Fruit fly (Drosophila melanogaster) whole organism, embryonic: Measurements from ENCODE around the gene RpLP1.

Source experiments
- Atf3 ChIP-seq: fragments of 200-800 bp; sonication (Bioruptor generic); optimal IDR thresholded peaks from 3 replicates; lab custom pipeline; 2016; ENCODE audit warnings: missing biosample characterization, missing genetic modification characterization
- Atf6 ChIP-seq: fragments of 200-800 bp; sonication (Bioruptor generic); IDR thresholded peaks from 2 replicates; pipeline ENCODE4 v1.3.6; 2022; ENCODE audit warnings: missing biosample characterization, missing genetic modification characterization
- B-H1 ChIP-seq: fragments of 200-800 bp; sonication (Bioruptor generic); IDR thresholded peaks from 3 replicates; pipeline ENCODE4 v1.3.6; 2022; ENCODE audit warnings: missing biosample characterization, missing genetic modification characterization
- CG1024 ChIP-seq: fragments of 200-800 bp; sonication (Bioruptor generic); IDR thresholded peaks from 2 replicates; pipeline ENCODE4 v1.3.6; 2022; ENCODE audit warnings: missing biosample characterization, missing genetic modification characterization
- CG10366 ChIP-seq: fragments of 200-800 bp; sonication (Bioruptor generic); IDR thresholded peaks from 2 replicates; pipeline ENCODE4 v1.3.6; 2022; ENCODE audit warnings: missing biosample characterization, missing genetic modification characterization
- CG11247 ChIP-seq: fragments of 200-800 bp; sonication (Bioruptor generic); IDR thresholded peaks from 2 replicates; pipeline ENCODE4 v1.3.6; 2022; ENCODE audit warnings: missing biosample characterization, missing genetic modification characterization
- CG12236 ChIP-seq: fragments of 200-800 bp; sonication (Bioruptor generic); optimal IDR thresholded peaks from 2 replicates; lab custom pipeline; 2016; ENCODE audit warnings: missing biosample characterization, missing genetic modification characterization
- CG13894 ChIP-seq: fragments of 200-800 bp; sonication (Bioruptor generic); optimal IDR thresholded peaks from 3 replicates; lab custom pipeline; 2018; ENCODE audit warnings: missing biosample characterization, mild to moderate bottlenecking, missing genetic modification characterization, moderate library complexity
- CG17361 ChIP-seq: fragments of 200-800 bp; sonication (Bioruptor generic); IDR thresholded peaks from 3 replicates; pipeline ENCODE4 v1.3.6; 2022; ENCODE audit warnings: missing biosample characterization, missing genetic modification characterization
- CG17385 ChIP-seq: fragments of 200-800 bp; sonication (Bioruptor generic); optimal IDR thresholded peaks from 3 replicates; lab custom pipeline; 2018; ENCODE audit warnings: missing biosample characterization, mild to moderate bottlenecking, missing genetic modification characterization
- CG2202 ChIP-seq: fragments of 200-800 bp; sonication (Bioruptor generic); optimal IDR thresholded peaks from 2 replicates; lab custom pipeline; 2018; ENCODE audit warnings: missing biosample characterization, mild to moderate bottlenecking, missing genetic modification characterization
- CG2712 ChIP-seq: fragments of 200-800 bp; optimal IDR thresholded peaks from 3 replicates; lab custom pipeline; 2019; ENCODE audit warnings: missing biosample characterization, mild to moderate bottlenecking, missing genetic modification characterization, moderate library complexity
- CG33213 ChIP-seq: fragments of 200-800 bp; sonication (Bioruptor generic); optimal IDR thresholded peaks from 3 replicates; lab custom pipeline; 2016; ENCODE audit warnings: missing biosample characterization, missing genetic modification characterization
- CG34422 ChIP-seq: fragments of 200-800 bp; sonication (Bioruptor generic); IDR thresholded peaks from 3 replicates; pipeline ENCODE4 v1.3.6; 2022; ENCODE audit warnings: missing biosample characterization, missing genetic modification characterization
- CG5245 ChIP-seq: fragments of 200-800 bp; sonication (Bioruptor generic); optimal IDR thresholded peaks from 3 replicates; lab custom pipeline; 2016; ENCODE audit warnings: missing biosample characterization, missing genetic modification characterization
- CG8089 ChIP-seq: fragments of 200-800 bp; sonication (Bioruptor generic); optimal IDR thresholded peaks from 3 replicates; lab custom pipeline; 2016; ENCODE audit warnings: missing biosample characterization, missing genetic modification characterization
- Deaf1 ChIP-seq: fragments of 200-800 bp; optimal IDR thresholded peaks from 3 replicates; lab custom pipeline; 2019; ENCODE audit warnings: missing biosample characterization, mild to moderate bottlenecking, missing genetic modification characterization, moderate library complexity
- Dll ChIP-seq: fragments of 200-800 bp; sonication (Bioruptor generic); IDR thresholded peaks from 4 replicates; pipeline ENCODE4 v1.3.6; 2022; ENCODE audit warnings: missing biosample characterization, missing genetic modification characterization; ENCODE audit not compliant: partially characterized antibody
- HLH54F ChIP-seq: fragments of 200-800 bp; sonication (Bioruptor generic); optimal IDR thresholded peaks from 3 replicates; lab custom pipeline; 2016; ENCODE audit warnings: missing biosample characterization, missing genetic modification characterization
- Hmr ChIP-seq: fragments of 200-800 bp; sonication (Bioruptor generic); optimal IDR thresholded peaks from 3 replicates; lab custom pipeline; 2017; ENCODE audit warnings: mild to moderate bottlenecking, missing biosample characterization, missing genetic modification reagents, missing genetic modification characterization
- Optix ChIP-seq: fragments of 200-800 bp; sonication (Bioruptor generic); IDR thresholded peaks from 3 replicates; pipeline ENCODE4 v1.3.6; 2022; ENCODE audit warnings: missing biosample characterization, missing genetic modification characterization
- Pdp1 ChIP-seq, 2 experiments: fragments of 200-800 bp; sonication (Bioruptor generic); optimal IDR thresholded peaks; 3 replicates each; lab custom pipeline; 2016; ENCODE audit warnings: missing biosample characterization in 2 of 2, missing genetic modification characterization in 2 of 2, mild to moderate bottlenecking in 1 of 2, moderate library complexity in 1 of 2
- ac ChIP-seq: fragments of 200-800 bp; sonication (Bioruptor generic); optimal IDR thresholded peaks from 3 replicates; lab custom pipeline; 2017; ENCODE audit warnings: missing biosample characterization, mild to moderate bottlenecking, missing genetic modification characterization
- aop ChIP-seq: fragments of 200-800 bp; sonication (Bioruptor generic); IDR thresholded peaks from 2 replicates; pipeline ENCODE4 v1.3.6; 2022; ENCODE audit warnings: missing biosample characterization, missing genetic modification characterization
- ap ChIP-seq: fragments of 200-800 bp; sonication (Bioruptor generic); IDR thresholded peaks from 2 replicates; pipeline ENCODE4 v1.3.6; 2022; ENCODE audit warnings: missing biosample characterization, missing genetic modification characterization
- bowl ChIP-seq: fragments of 200-800 bp; sonication (Bioruptor generic); IDR thresholded peaks from 2 replicates; pipeline ENCODE4 v1.3.6; 2022; ENCODE audit warnings: missing biosample characterization, missing genetic modification characterization
- br ChIP-seq: fragments of >200 bp; optimal IDR thresholded peaks from 2 replicates; lab custom pipeline; 2017
- bsh ChIP-seq, 2 experiments: fragments of 200-800 bp; sonication (Bioruptor generic); optimal IDR thresholded peaks; 2 replicates each; lab custom pipeline; 2017 to 2018; ENCODE audit warnings: mild to moderate bottlenecking in 2 of 2, missing biosample characterization in 2 of 2, missing genetic modification characterization in 2 of 2, moderate library complexity in 1 of 2
- btn ChIP-seq: fragments of 200-800 bp; sonication (Bioruptor generic); optimal IDR thresholded peaks from 2 replicates; lab custom pipeline; 2016; ENCODE audit warnings: missing biosample characterization, missing genetic modification characterization
- cad ChIP-seq: fragments of >200 bp; optimal IDR thresholded peaks from 2 replicates; lab custom pipeline; 2017; ENCODE audit warnings: missing biosample characterization, missing genetic modification characterization
- crol ChIP-seq: fragments of 200-800 bp; sonication (Bioruptor generic); IDR thresholded peaks from 2 replicates; pipeline ENCODE4 v1.3.6; 2022; ENCODE audit warnings: missing biosample characterization, missing genetic modification characterization
- da ChIP-seq: fragments of 200-800 bp; sonication (Bioruptor generic); optimal IDR thresholded peaks from 2 replicates; lab custom pipeline; 2016; ENCODE audit warnings: missing biosample characterization, missing genetic modification characterization
- danr ChIP-seq: fragments of 200-800 bp; sonication (Bioruptor generic); IDR thresholded peaks from 2 replicates; pipeline ENCODE4 v1.3.6; 2022; ENCODE audit warnings: missing biosample characterization, missing genetic modification characterization
- disco-r ChIP-seq: fragments of 200-800 bp; sonication (Bioruptor generic); optimal IDR thresholded peaks from 2 replicates; lab custom pipeline; 2016; ENCODE audit warnings: missing biosample characterization, missing genetic modification characterization
- ems ChIP-seq: fragments of 200-800 bp; sonication (Bioruptor generic); optimal IDR thresholded peaks from 3 replicates; lab custom pipeline; 2016; ENCODE audit warnings: missing biosample characterization, missing genetic modification characterization
- gsb-n ChIP-seq: fragments of 200-800 bp; sonication (Bioruptor generic); optimal IDR thresholded peaks from 3 replicates; lab custom pipeline; 2018; ENCODE audit warnings: missing biosample characterization, mild to moderate bottlenecking, missing genetic modification characterization
- jumu ChIP-seq: fragments of 200-800 bp; sonication (Bioruptor generic); optimal IDR thresholded peaks from 3 replicates; lab custom pipeline; 2016; ENCODE audit warnings: missing biosample characterization, missing genetic modification characterization
- ken ChIP-seq: fragments of 200-800 bp; sonication (Bioruptor generic); IDR thresholded peaks from 3 replicates; pipeline ENCODE4 v1.3.6; 2022; ENCODE audit warnings: missing biosample characterization, missing genetic modification characterization
- kni ChIP-seq: fragments of 200-800 bp; sonication (Bioruptor generic); optimal IDR thresholded peaks from 3 replicates; lab custom pipeline; 2017; ENCODE audit warnings: mild to moderate bottlenecking, missing biosample characterization, missing genetic modification reagents, missing genetic modification characterization
- knrl ChIP-seq: fragments of 200-800 bp; sonication (Bioruptor generic); IDR thresholded peaks from 3 replicates; pipeline ENCODE4 v1.3.6; 2022; ENCODE audit warnings: missing biosample characterization, missing genetic modification characterization; ENCODE audit not compliant: partially characterized antibody
- nmo ChIP-seq: fragments of 200-800 bp; sonication (Bioruptor generic); optimal IDR thresholded peaks from 2 replicates; lab custom pipeline; 2018; ENCODE audit warnings: missing biosample characterization, mild to moderate bottlenecking, missing genetic modification characterization, moderate library complexity
- pros ChIP-seq: fragments of 200-800 bp; sonication (Bioruptor generic); optimal IDR thresholded peaks from 3 replicates; lab custom pipeline; 2019; ENCODE audit warnings: missing biosample characterization, mild to moderate bottlenecking, missing genetic modification characterization, moderate library complexity
- psq ChIP-seq: fragments of 200-800 bp; sonication (Bioruptor generic); optimal IDR thresholded peaks from 2 replicates; lab custom pipeline; 2017; ENCODE audit warnings: missing biosample characterization, missing genetic modification characterization
- run ChIP-seq: fragments of 200-800 bp; sonication (Bioruptor generic); optimal IDR thresholded peaks from 3 replicates; lab custom pipeline; 2018; ENCODE audit warnings: missing biosample characterization, mild to moderate bottlenecking, missing genetic modification characterization
- sd ChIP-seq: fragments of 200-800 bp; sonication (Bioruptor generic); optimal IDR thresholded peaks from 3 replicates; lab custom pipeline; 2018; ENCODE audit warnings: missing biosample characterization, mild to moderate bottlenecking, missing genetic modification characterization, moderate library complexity
- sisA ChIP-seq: fragments of 200-800 bp; sonication (Bioruptor generic); IDR thresholded peaks from 2 replicates; pipeline ENCODE4 v1.3.6; 2022; ENCODE audit warnings: missing biosample characterization, missing genetic modification characterization
- sqz ChIP-seq: fragments of 200-800 bp; sonication (Bioruptor generic); optimal IDR thresholded peaks from 3 replicates; lab custom pipeline; 2018; ENCODE audit warnings: missing biosample characterization, mild to moderate bottlenecking, missing genetic modification characterization
- ssp ChIP-seq: fragments of 200-800 bp; sonication (Bioruptor generic); IDR thresholded peaks from 2 replicates; pipeline ENCODE4 v1.3.6; 2022; ENCODE audit warnings: missing biosample characterization, missing genetic modification characterization
- tio ChIP-seq: fragments of 200-800 bp; sonication (Bioruptor generic); optimal IDR thresholded peaks from 2 replicates; lab custom pipeline; 2017; ENCODE audit warnings: missing biosample characterization, missing genetic modification characterization, inconsistent platforms
- vfl ChIP-seq: fragments of 200-800 bp; sonication (Bioruptor generic); optimal IDR thresholded peaks from 2 replicates; lab custom pipeline; 2016; ENCODE audit warnings: missing biosample characterization, missing genetic modification characterization
- wor ChIP-seq: fragments of 200-800 bp; sonication (Bioruptor generic); IDR thresholded peaks from 2 replicates; pipeline ENCODE4 v1.3.6; 2022; ENCODE audit warnings: missing biosample characterization, missing genetic modification characterization

The RpLP1 gene

DNA sequence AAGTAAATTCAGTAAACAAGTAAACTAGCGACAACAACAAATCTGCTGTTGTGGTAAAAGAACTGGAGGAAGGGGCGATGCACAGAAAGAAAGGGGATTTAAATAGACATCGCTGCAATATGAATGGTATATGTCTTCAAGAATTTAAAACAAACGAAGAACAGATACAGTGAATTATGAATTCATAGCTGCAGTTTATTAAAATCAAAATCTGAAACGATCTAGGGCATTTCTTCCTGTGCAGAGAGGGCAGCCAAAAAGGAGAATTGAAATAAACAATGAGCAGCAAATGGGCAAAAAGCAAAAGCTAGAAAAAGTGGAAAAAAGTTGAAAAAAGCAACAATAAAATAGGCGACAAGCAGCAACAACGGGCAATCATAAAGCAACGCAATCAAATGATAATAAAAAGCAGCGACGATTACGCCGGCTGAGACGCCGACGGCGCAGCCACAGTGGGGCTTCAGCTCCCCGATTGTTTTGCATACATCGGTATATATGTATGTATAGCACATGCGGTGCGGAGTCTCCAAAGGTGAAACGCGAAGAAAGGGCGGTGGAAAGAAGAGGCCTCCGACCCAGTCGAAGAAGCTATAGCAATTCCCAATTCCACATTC is 49.1 kb downstream of the RpLP1 start (continued):
- no peak for TF ChIP-seq CG2202 (tag; lab: Kevin White, UChicago)
- TF ChIP-seq cad (GFP tag; lab: Kevin White, UChicago) = no peak
- peak; percentile 65 to 79 for TF ChIP-seq bsh (GFP tag; optimal IDR thresholded peaks at IDR 0.05; lab: Kevin White, UChicago)
- peak; percentile 78 for TF ChIP-seq Atf6 (GFP tag; lab: Robert Waterston, UW)
- peak; percentile 55 for TF ChIP-seq tio (GFP tag; lab: Kevin White, UChicago)
- no peak for TF ChIP-seq da
- TF ChIP-seq B-H1 (GFP tag; lab: Robert Waterston, UW) = peak; percentile 66; the same call in 2 of the 3 replicates
- TF ChIP-seq sqz (GFP tag; lab: Kevin White, UChicago) = peak; percentile 45
- peak; percentile 72 for TF ChIP-seq Optix (GFP tag; lab: Robert Waterston, UW)
- TF ChIP-seq ac (GFP tag; lab: Kevin White, UChicago) = no peak
- TF ChIP-seq ap (GFP tag; lab: Robert Waterston, UW) = peak; percentile 73
- TF ChIP-seq crol (GFP tag; lab: Robert Waterston, UW) = 0 out of 2 replicates have a peak, but pooled peaks have one; percentile 12
- peak; percentile 47 for TF ChIP-seq vfl
- peak; percentile 17 for TF ChIP-seq Deaf1 (tag; lab: Kevin White, UChicago)
- peak; percentile 54; the same call in 1 of the 3 replicates for TF ChIP-seq ken (GFP tag; lab: Robert Waterston, UW)
- no peak for TF ChIP-seq Dll (GFP tag; lab: Robert Waterston, UW)
- peak; percentile 62 for TF ChIP-seq CG8089 (GFP tag; lab: Kevin White, UChicago)
- peak; percentile 8 for TF ChIP-seq CG13894 (tag; lab: Kevin White, UChicago)
- peak; percentile 50; the same call in 1 of the 2 replicates for TF ChIP-seq danr (GFP tag; lab: Robert Waterston, UW)
- peak; percentile 75 for TF ChIP-seq CG5245 (GFP tag; lab: Kevin White, UChicago)
- TF ChIP-seq run (tag; lab: Kevin White, UChicago) = peak; percentile 54
- peak; percentile 89 for TF ChIP-seq pros
- TF ChIP-seq Atf3 (GFP tag; lab: Kevin White, UChicago) = peak; percentile 47
- TF ChIP-seq btn (GFP tag; lab: Kevin White, UChicago) = peak; percentile 41
- TF ChIP-seq HLH54F (GFP tag; lab: Kevin White, UChicago) = peak; percentile 78
- TF ChIP-seq CG1024 (GFP tag; lab: Robert Waterston, UW) = no peak
- peak; percentile 60 for TF ChIP-seq gsb-n (tag; lab: Kevin White, UChicago)
- TF ChIP-seq aop (GFP tag; lab: Robert Waterston, UW) = peak; percentile 37; the same call in 1 of the 2 replicates
- TF ChIP-seq CG12236 (GFP tag; lab: Kevin White, UChicago) = peak; percentile 69
- TF ChIP-seq CG33213 (GFP tag; lab: Kevin White, UChicago) = peak; percentile 52
- peak; percentile 67 to 69 for TF ChIP-seq Pdp1 (GFP tag; optimal IDR thresholded peaks at IDR 0.05; lab: Kevin White, UChicago)
- TF ChIP-seq CG11247 (GFP tag; lab: Robert Waterston, UW) = no peak
- no peak for TF ChIP-seq disco-r (GFP tag; lab: Kevin White, UChicago)
- TF ChIP-seq wor (GFP tag; lab: Robert Waterston, UW) = peak; percentile 64
- peak; percentile 81 for TF ChIP-seq CG2712 (tag; lab: Kevin White, UChicago)
- TF ChIP-seq CG17361 (GFP tag; lab: Robert Waterston, UW) = peak; percentile 73
- peak; percentile 68 for TF ChIP-seq CG17385 (GFP tag; lab: Kevin White, UChicago)
- peak; percentile 63 for TF ChIP-seq kni (GFP tag; lab: Kevin White, UChicago)
- TF ChIP-seq psq (GFP tag; lab: Kevin White, UChicago) = peak; percentile 54
- peak; percentile 69 for TF ChIP-seq jumu (GFP tag; lab: Kevin White, UChicago)
- no peak for TF ChIP-seq knrl (GFP tag; lab: Robert Waterston, UW)
- TF ChIP-seq CG10366 = peak; percentile 66
- peak; percentile 30 for TF ChIP-seq sd (tag; lab: Kevin White, UChicago)
- TF ChIP-seq nmo (GFP tag; lab: Kevin White, UChicago) = peak; percentile 79
- peak; percentile 87 for TF ChIP-seq sisA
- peak; percentile 77 for TF ChIP-seq Hmr (GFP tag; lab: Kevin White, UChicago)
- peak; percentile 59; the same call in 1 of the 3 replicates for TF ChIP-seq CG34422 (GFP tag; lab: Robert Waterston, UW)
- TF ChIP-seq bowl (GFP tag; lab: Robert Waterston, UW) = peak; percentile 40; the same call in 1 of the 2 replicates
- TF ChIP-seq ssp (GFP tag; lab: Robert Waterston, UW) = peak; percentile 46; the same call in 1 of the 2 replicates
- peak; percentile 67 for TF ChIP-seq ems
- TF ChIP-seq br (lab: Kevin White, UChicago) = no peak
